Worm (Caenorhabditis elegans) whole organism, early embryonic: ENCODE data around the gene egl-9.

Experiments
- B0310.2 ChIP-seq: sonication (generic microtip); optimal IDR thresholded peaks from 2 replicates; lab custom pipeline; 2016; ENCODE audit warnings: mild to moderate bottlenecking, missing genetic modification characterization, missing compliant biosample characterization
- F13C5.2 ChIP-seq: sonication (generic microtip); optimal IDR thresholded peaks from 2 replicates; lab custom pipeline; 2017; ENCODE audit warnings: mild to moderate bottlenecking, missing genetic modification characterization, inconsistent platforms, missing compliant biosample characterization
- aly-1 ChIP-seq: sonication (generic microtip); optimal IDR thresholded peaks from 2 replicates; lab custom pipeline; 2016; ENCODE audit warnings: missing genetic modification characterization, missing compliant biosample characterization
- ama-1 ChIP-seq: fragments of 150-350 bp; optimal IDR thresholded peaks from 2 replicates; lab custom pipeline; 2014
- ceh-13 ChIP-seq: fragments of 200-800 bp; sonication (Bioruptor generic); optimal IDR thresholded peaks from 2 replicates; lab custom pipeline; 2018; ENCODE audit warnings: mild to moderate bottlenecking, missing genetic modification characterization, missing compliant biosample characterization
- ceh-36 ChIP-seq: sonication (generic microtip); optimal IDR thresholded peaks from 2 replicates; lab custom pipeline; 2016; ENCODE audit warnings: missing genetic modification characterization, inconsistent platforms, missing compliant biosample characterization
- ets-7 ChIP-seq: sonication (generic microtip); optimal IDR thresholded peaks from 2 replicates; lab custom pipeline; 2016; ENCODE audit warnings: missing genotype, missing genetic modification characterization, missing compliant biosample characterization
- flt-1 ChIP-seq: fragments of 200-800 bp; sonication (Bioruptor generic); IDR thresholded peaks from 2 replicates; pipeline ENCODE4 v1.3.6; 2022; ENCODE audit warnings: missing genetic modification characterization, missing compliant biosample characterization
- hmbx-1 ChIP-seq: sonication (generic microtip); optimal IDR thresholded peaks from 2 replicates; lab custom pipeline; 2016; ENCODE audit warnings: mild to moderate bottlenecking, missing genetic modification characterization, missing compliant biosample characterization
- hmg-4 ChIP-seq: fragments of 200-800 bp; sonication (Bioruptor generic); optimal IDR thresholded peaks from 2 replicates; lab custom pipeline; 2018; ENCODE audit warnings: mild to moderate bottlenecking, missing genetic modification characterization, missing compliant biosample characterization
- hnd-1 ChIP-seq: sonication (generic microtip); optimal IDR thresholded peaks from 2 replicates; lab custom pipeline; 2016; ENCODE audit warnings: missing genetic modification characterization, missing compliant biosample characterization
- pes-1 ChIP-seq: fragments of 200-800 bp; sonication (Bioruptor generic); IDR thresholded peaks from 2 replicates; pipeline ENCODE4 v1.3.6; 2022; ENCODE audit warnings: missing genetic modification reagents, missing genetic modification characterization, missing compliant biosample characterization
- scrt-1 ChIP-seq: fragments of 200-800 bp; sonication (Bioruptor generic); IDR thresholded peaks from 2 replicates; pipeline ENCODE4 v1.3.6; 2022; ENCODE audit warnings: missing genetic modification characterization, missing compliant biosample characterization
- sea-1 ChIP-seq: fragments of 200-800 bp; sonication (Bioruptor generic); conservative IDR thresholded peaks from 2 replicates; pipeline ENCODE4 v1.3.6; 2022; ENCODE audit warnings: missing genetic modification characterization, missing compliant biosample characterization
- tbx-11 ChIP-seq: fragments of 200-800 bp; sonication (Bioruptor generic); IDR thresholded peaks from 2 replicates; pipeline ENCODE4 v1.3.6; 2022; ENCODE audit warnings: missing genetic modification characterization, missing compliant biosample characterization
- tbx-37 ChIP-seq: fragments of 200-800 bp; sonication (Bioruptor generic); conservative IDR thresholded peaks from 2 replicates; pipeline ENCODE4 v1.3.6; 2022; ENCODE audit warnings: missing genetic modification reagents, missing genetic modification characterization, missing compliant biosample characterization
- tra-4 ChIP-seq: sonication (generic microtip); optimal IDR thresholded peaks from 2 replicates; lab custom pipeline; 2017; ENCODE audit warnings: missing genetic modification characterization, missing compliant biosample characterization

The egl-9 gene

ce11 chrV:10491443-10491842, 23.1 kb downstream of the egl-9 start, which contains the start of gene aqp-5:
Gene aqp-5, plus strand, starts transcription at chrV:10491743.
- TF ChIP-seq tbx-37 (GFP tag; lab: Robert Waterston, UW) (no peak), scrt-1 (no peak), flt-1 (GFP tag; lab: Robert Waterston, UW) (no peak), B0310.2 (tag; lab: Kevin White, UChicago) (no peak), hmg-4 (GFP tag; lab: Kevin White, UChicago) (no peak), sea-1 (no peak), ceh-13 (GFP tag; lab: Kevin White, UChicago) (no peak), F13C5.2 (tag; lab: Kevin White, UChicago) (no peak), ets-7 (tag; lab: Kevin White, UChicago) (no peak), tbx-11 (no peak), hmbx-1 (tag; lab: Kevin White, UChicago) (no peak), aly-1 (tag; lab: Kevin White, UChicago) (no peak), ceh-36 (no peak), tra-4 (no peak), hnd-1 (tag; lab: Kevin White, UChicago) (no peak), ama-1 (lab: Kevin White, UChicago) (no peak), pes-1 (no peak)

- no peak for TF ChIP-seq ama-1 (lab: Kevin White, UChicago)
- no peak for TF ChIP-seq tbx-37 (GFP tag; lab: Robert Waterston, UW)
- TF ChIP-seq aly-1 (tag; lab: Kevin White, UChicago) = no peak
- no peak for TF ChIP-seq B0310.2 (tag; lab: Kevin White, UChicago)
- no peak for TF ChIP-seq hmg-4 (GFP tag; lab: Kevin White, UChicago)
- no peak for TF ChIP-seq scrt-1
- no peak for TF ChIP-seq hmbx-1 (tag; lab: Kevin White, UChicago)
- TF ChIP-seq ceh-36 = no peak
- TF ChIP-seq F13C5.2 (tag; lab: Kevin White, UChicago) = no peak
- no peak for TF ChIP-seq hnd-1 (tag; lab: Kevin White, UChicago)
- TF ChIP-seq ets-7 (tag; lab: Kevin White, UChicago) = no peak
- TF ChIP-seq flt-1 (GFP tag; lab: Robert Waterston, UW) = no peak
- no peak for TF ChIP-seq ceh-13 (GFP tag; lab: Kevin White, UChicago)
- no peak for TF ChIP-seq tbx-11
- no peak for TF ChIP-seq sea-1
- TF ChIP-seq pes-1 = no peak
- no peak for TF ChIP-seq tra-4
Measured at ce11 chrV:10493150-10493549, 24.8 kb downstream of the egl-9 start, which contains the start of gene ugt-33. Gene ugt-33, plus strand, starts transcription at chrV:10493409.

ce11 chrV:10496733-10497132, 28.4 kb downstream of the egl-9 start, which contains the start of gene C35A5.4:
Gene C35A5.4, plus strand, starts transcription at chrV:10497033.
- TF ChIP-seq ama-1 (lab: Kevin White, UChicago) (no peak), F13C5.2 (tag; lab: Kevin White, UChicago) (no peak), hnd-1 (tag; lab: Kevin White, UChicago) (no peak), sea-1 (no peak), ceh-36 (no peak), flt-1 (GFP tag; lab: Robert Waterston, UW) (no peak), pes-1 (no peak), tbx-37 (GFP tag; lab: Robert Waterston, UW) (no peak), hmg-4 (GFP tag; lab: Kevin White, UChicago) (no peak), aly-1 (tag; lab: Kevin White, UChicago) (no peak), tra-4 (no peak), hmbx-1 (tag; lab: Kevin White, UChicago) (no peak)

ce11 chrV:10501295-10501694, 33.0 kb downstream of the egl-9 start, which contains the start of gene C35A5.3:
Gene C35A5.3, minus strand, starts transcription at chrV:10501395.
- TF ChIP-seq hnd-1 (tag; lab: Kevin White, UChicago) (no peak), ama-1 (lab: Kevin White, UChicago) (no peak), F13C5.2 (tag; lab: Kevin White, UChicago) (no peak), flt-1 (GFP tag; lab: Robert Waterston, UW) (no peak), aly-1 (tag; lab: Kevin White, UChicago) (no peak), hmbx-1 (tag; lab: Kevin White, UChicago) (no peak), pes-1 (no peak), hmg-4 (GFP tag; lab: Kevin White, UChicago) (no peak), B0310.2 (tag; lab: Kevin White, UChicago) (no peak), tra-4 (no peak), tbx-37 (GFP tag; lab: Robert Waterston, UW) (no peak), scrt-1 (no peak), ceh-36 (no peak), tbx-11 (no peak), sea-1 (no peak)

- TF ChIP-seq ama-1 (lab: Kevin White, UChicago) (no peak), ceh-36 (no peak), hmbx-1 (tag; lab: Kevin White, UChicago) (no peak), tbx-37 (GFP tag; lab: Robert Waterston, UW) (no peak), flt-1 (GFP tag; lab: Robert Waterston, UW) (no peak), sea-1 (no peak), hmg-4 (GFP tag; lab: Kevin White, UChicago) (no peak), scrt-1 (no peak), F13C5.2 (tag; lab: Kevin White, UChicago) (no peak), hnd-1 (tag; lab: Kevin White, UChicago) (no peak), tbx-11 (no peak)
Measured at ce11 chrV:10503011-10503410, 34.7 kb downstream of the egl-9 start, which contains the start of gene C35A5.11. Gene C35A5.11, minus strand, starts transcription at chrV:10503111.

- TF ChIP-seq tra-4 = no peak
- TF ChIP-seq F13C5.2 (tag; lab: Kevin White, UChicago) = no peak
- TF ChIP-seq hmg-4 (GFP tag; lab: Kevin White, UChicago) = no peak
- TF ChIP-seq hnd-1 (tag; lab: Kevin White, UChicago) = no peak
- no peak for TF ChIP-seq tbx-11
- no peak for TF ChIP-seq hmbx-1 (tag; lab: Kevin White, UChicago)
Measured at ce11 chrV:10503893-10504292, 35.6 kb downstream of the egl-9 start, which contains the start of gene C35A5.10. Gene C35A5.10, plus strand, starts transcription at chrV:10504193.

ce11 chrV:10505553-10505952, 37.2 kb downstream of the egl-9 start, which contains the start of gene C35A5.5:
Gene C35A5.5, plus strand, starts transcription at chrV:10505853.
- no peak for TF ChIP-seq F13C5.2 (tag; lab: Kevin White, UChicago)
- no peak for TF ChIP-seq aly-1 (tag; lab: Kevin White, UChicago)
- TF ChIP-seq hmg-4 (GFP tag; lab: Kevin White, UChicago) = no peak
- TF ChIP-seq ceh-13 (GFP tag; lab: Kevin White, UChicago) = no peak
